Worm (Caenorhabditis elegans): ENCODE measurements around the gene C45B11.6.

- no peak for TF ChIP-seq ztf-11 (tag; optimal IDR thresholded peaks at IDR 0.05)
- no peak for TF ChIP-seq zip-8 (tag; optimal IDR thresholded peaks at IDR 0.05)
- no peak for TF ChIP-seq blmp-1 (tag; optimal IDR thresholded peaks at IDR 0.05)
- TF ChIP-seq mab-5 (tag; optimal IDR thresholded peaks at IDR 0.05): no peak
Measured at ce11 chrV:11027740-11028139, 16.1 kb upstream of the C45B11.6 start.

Measured in whole organism, mixed stage, embryonic.